Worm (Caenorhabditis elegans): ENCODE results near the gene ZK228.3.

DNA sequence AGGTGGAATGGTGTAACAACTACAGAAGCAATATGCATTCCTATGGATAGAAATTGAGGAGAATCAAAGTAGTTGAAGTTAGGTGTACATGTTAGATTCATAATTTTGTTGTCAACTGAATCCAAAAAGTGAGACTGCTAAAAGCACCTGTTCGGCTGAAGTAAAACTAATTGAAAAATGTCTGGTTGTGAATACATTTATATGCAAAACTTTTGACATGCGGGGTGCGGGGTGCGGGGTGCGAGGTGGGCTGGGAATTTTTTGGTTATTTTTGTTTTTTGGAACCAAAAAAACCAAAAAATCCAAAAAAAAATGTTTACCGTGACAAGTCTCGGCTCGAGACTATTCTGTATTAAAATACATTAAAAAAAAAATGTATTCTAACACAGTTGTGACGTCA, 50.9 kb downstream of the ZK228.3 start, which contains the start of gene srh-207:
- TF ChIP-seq ztf-11 (tag; optimal IDR thresholded peaks at IDR 0.05) (no peak), nhr-237 (tag; optimal IDR thresholded peaks at IDR 0.05) (no peak), mdl-1 (tag; optimal IDR thresholded peaks at IDR 0.05) (no peak), nhr-23 (tag; optimal IDR thresholded peaks at IDR 0.05) (no peak), tbx-2 (tag; optimal IDR thresholded peaks at IDR 0.05) (no peak)
